Fruit fly (Drosophila melanogaster) whole organism, embryonic: ENCODE results near the gene CG8509.

Source experiments
- BEAF-32 ChIP-seq: fragments of 200-800 bp; sonication (Bioruptor generic); optimal IDR thresholded peaks from 3 replicates; lab custom pipeline; 2017; ENCODE audit warnings: missing biosample characterization, missing genetic modification characterization, mild to moderate bottlenecking, moderate library complexity, missing genetic modification reagents
- Bdp1 ChIP-seq: fragments of 200-800 bp; sonication (Bioruptor generic); optimal IDR thresholded peaks from 3 replicates; lab custom pipeline; 2016; ENCODE audit warnings: missing biosample characterization, missing genetic modification characterization
- CG10321 ChIP-seq: fragments of 200-800 bp; sonication (Bioruptor generic); IDR thresholded peaks from 2 replicates; pipeline ENCODE4 v1.3.6; 2022; ENCODE audit warnings: missing biosample characterization, missing genetic modification characterization
- CG10565 ChIP-seq: fragments of 200-800 bp; sonication (Bioruptor generic); optimal IDR thresholded peaks from 3 replicates; lab custom pipeline; 2016; ENCODE audit warnings: missing biosample characterization, mild to moderate bottlenecking, missing genetic modification characterization
- CG10654 ChIP-seq: fragments of 200-800 bp; sonication (Bioruptor generic); optimal IDR thresholded peaks from 2 replicates; lab custom pipeline; 2016; ENCODE audit warnings: missing biosample characterization, missing genetic modification characterization
- CG10959 ChIP-seq: fragments of 200-800 bp; sonication (Bioruptor generic); IDR thresholded peaks from 2 replicates; pipeline ENCODE4 v1.3.6; 2022; ENCODE audit warnings: missing biosample characterization, missing genetic modification characterization
- CG15601 ChIP-seq: fragments of 200-800 bp; sonication (Bioruptor generic); optimal IDR thresholded peaks from 3 replicates; lab custom pipeline; 2019; ENCODE audit warnings: missing biosample characterization, mild to moderate bottlenecking, missing genetic modification characterization, moderate library complexity
- CG17328 ChIP-seq: fragments of 200-800 bp; sonication (Bioruptor generic); IDR thresholded peaks from 2 replicates; pipeline ENCODE4 v1.3.6; 2022; ENCODE audit warnings: missing biosample characterization, missing genetic modification characterization
- CG17361 ChIP-seq: fragments of 200-800 bp; sonication (Bioruptor generic); IDR thresholded peaks from 3 replicates; pipeline ENCODE4 v1.3.6; 2022; ENCODE audit warnings: missing biosample characterization, missing genetic modification characterization
- CG1832 ChIP-seq: fragments of 200-800 bp; sonication (Bioruptor generic); optimal IDR thresholded peaks from 2 replicates; lab custom pipeline; 2017; ENCODE audit warnings: missing biosample characterization, mild to moderate bottlenecking, missing genetic modification characterization, inconsistent platforms
- CG2120 ChIP-seq: fragments of 200-800 bp; sonication (Bioruptor generic); optimal IDR thresholded peaks from 3 replicates; lab custom pipeline; 2016; ENCODE audit warnings: missing biosample characterization, missing genetic modification characterization
- CG2875 ChIP-seq: fragments of 200-800 bp; sonication (Bioruptor generic); optimal IDR thresholded peaks from 2 replicates; lab custom pipeline; 2017; ENCODE audit warnings: missing biosample characterization, mild to moderate bottlenecking, missing genetic modification characterization, missing genetic modification reagents
- CG31388 ChIP-seq: fragments of 200-800 bp; sonication (Bioruptor generic); optimal IDR thresholded peaks from 2 replicates; lab custom pipeline; 2016; ENCODE audit warnings: missing biosample characterization, missing genetic modification characterization
- CG33213 ChIP-seq: fragments of 200-800 bp; sonication (Bioruptor generic); optimal IDR thresholded peaks from 3 replicates; lab custom pipeline; 2016; ENCODE audit warnings: missing biosample characterization, missing genetic modification characterization
- CG34422 ChIP-seq: fragments of 200-800 bp; sonication (Bioruptor generic); IDR thresholded peaks from 3 replicates; pipeline ENCODE4 v1.3.6; 2022; ENCODE audit warnings: missing biosample characterization, missing genetic modification characterization
- CG3838 ChIP-seq: fragments of 200-800 bp; sonication (Bioruptor generic); optimal IDR thresholded peaks from 3 replicates; lab custom pipeline; 2016; ENCODE audit warnings: missing biosample characterization, missing genetic modification characterization
- CG4854 ChIP-seq: fragments of 200-800 bp; sonication (Bioruptor generic); optimal IDR thresholded peaks from 2 replicates; lab custom pipeline; 2016; ENCODE audit warnings: missing biosample characterization, missing genetic modification characterization, inconsistent platforms
- CG6654 ChIP-seq: fragments of 200-800 bp; sonication (Bioruptor generic); optimal IDR thresholded peaks from 2 replicates; lab custom pipeline; 2017; ENCODE audit warnings: missing biosample characterization, mild to moderate bottlenecking, missing genetic modification characterization
- CG6689 ChIP-seq: fragments of 200-800 bp; sonication (Bioruptor generic); IDR thresholded peaks from 2 replicates; pipeline ENCODE4 v1.3.6; 2022; ENCODE audit warnings: missing biosample characterization, missing genetic modification characterization
- Chrac-16 ChIP-seq: fragments of 200-800 bp; sonication (Bioruptor generic); optimal IDR thresholded peaks from 3 replicates; lab custom pipeline; 2016; ENCODE audit warnings: missing biosample characterization, missing genetic modification characterization
- CoRest ChIP-seq: fragments of 200-800 bp; sonication (Bioruptor generic); optimal IDR thresholded peaks from 3 replicates; lab custom pipeline; 2018; ENCODE audit warnings: missing biosample characterization, mild to moderate bottlenecking, missing genetic modification characterization, moderate library complexity
- Doc2 ChIP-seq: fragments of 200-800 bp; sonication (Bioruptor generic); IDR thresholded peaks from 2 replicates; pipeline ENCODE4 v1.3.6; 2022; ENCODE audit warnings: missing biosample characterization, missing genetic modification characterization
- Fer3 ChIP-seq: fragments of 200-800 bp; sonication (Bioruptor generic); optimal IDR thresholded peaks from 2 replicates; lab custom pipeline; 2018; ENCODE audit warnings: missing biosample characterization, mild to moderate bottlenecking, missing genetic modification characterization, moderate library complexity
- Hmx ChIP-seq: fragments of 200-800 bp; sonication (Bioruptor generic); optimal IDR thresholded peaks from 2 replicates; lab custom pipeline; 2016; ENCODE audit warnings: missing biosample characterization, missing genetic modification characterization
- Hr39 ChIP-seq: fragments of >200 bp; optimal IDR thresholded peaks from 2 replicates; lab custom pipeline; 2017
- Hr78 ChIP-seq, 2 experiments: fragments of 200-800 bp in 1 of 2; fragments of >200 bp in 1 of 2; sonication (Bioruptor generic) in 1 of 2; optimal IDR thresholded peaks; 2 replicates each; lab custom pipeline; 2017 to 2019; ENCODE audit warnings: missing biosample characterization in 2 of 2, missing genetic modification characterization in 2 of 2, mild to moderate bottlenecking in 1 of 2, moderate library complexity in 1 of 2
- Hsf ChIP-seq: fragments of 200-800 bp; sonication (Bioruptor generic); optimal IDR thresholded peaks from 3 replicates; lab custom pipeline; 2016; ENCODE audit warnings: missing biosample characterization, missing genetic modification characterization
- Lhr ChIP-seq: fragments of 200-800 bp; sonication (Bioruptor generic); optimal IDR thresholded peaks from 3 replicates; lab custom pipeline; 2017; ENCODE audit warnings: mild to moderate bottlenecking, missing biosample characterization, missing genetic modification reagents, missing genetic modification characterization
- Mad ChIP-seq: fragments of 200-800 bp; sonication (Bioruptor generic); optimal IDR thresholded peaks from 2 replicates; lab custom pipeline; 2016; ENCODE audit warnings: missing biosample characterization, missing genetic modification characterization
- Med ChIP-seq: fragments of 200-800 bp; sonication (Bioruptor generic); peaks from one replicate; lab custom pipeline; 2016; ENCODE audit warnings: missing biosample characterization, missing genetic modification characterization, mild to moderate bottlenecking, inconsistent platforms, moderate library complexity
- NC2α ChIP-seq: fragments of 200-800 bp; sonication (Bioruptor generic); optimal IDR thresholded peaks from 2 replicates; lab custom pipeline; 2016; ENCODE audit warnings: missing biosample characterization, missing genetic modification characterization
- Scr ChIP-seq: fragments of 200-800 bp; sonication (Bioruptor generic); IDR thresholded peaks from 2 replicates; pipeline ENCODE4 v1.3.6; 2022; ENCODE audit warnings: missing biosample characterization, missing genetic modification characterization; ENCODE audit not compliant: partially characterized antibody
- Side ChIP-seq: fragments of 200-800 bp; sonication (Bioruptor generic); optimal IDR thresholded peaks from 2 replicates; lab custom pipeline; 2016; ENCODE audit warnings: missing biosample characterization, missing genetic modification characterization
- Spps ChIP-seq: fragments of 200-800 bp; sonication (Bioruptor generic); optimal IDR thresholded peaks from 2 replicates; lab custom pipeline; 2018; ENCODE audit warnings: missing biosample characterization, mild to moderate bottlenecking, missing genetic modification characterization
- crp ChIP-seq, 2 experiments: fragments of 200-800 bp; sonication (Bioruptor generic); optimal IDR thresholded peaks; 2 replicates in 1 of 2; 3 replicates in 1 of 2; lab custom pipeline; 2017; ENCODE audit warnings: missing biosample characterization in 2 of 2, missing genetic modification characterization in 2 of 2, mild to moderate bottlenecking in 1 of 2, moderate library complexity in 1 of 2
- exex ChIP-seq: fragments of 200-800 bp; sonication (Bioruptor generic); optimal IDR thresholded peaks from 4 replicates; lab custom pipeline; 2018; ENCODE audit warnings: missing biosample characterization, mild to moderate bottlenecking, missing genetic modification characterization, moderate library complexity
- gsb-n ChIP-seq: fragments of 200-800 bp; sonication (Bioruptor generic); optimal IDR thresholded peaks from 3 replicates; lab custom pipeline; 2018; ENCODE audit warnings: missing biosample characterization, mild to moderate bottlenecking, missing genetic modification characterization
- inv ChIP-seq: fragments of 200-800 bp; sonication (Bioruptor generic); IDR thresholded peaks from 2 replicates; pipeline ENCODE4 v1.3.6; 2022; ENCODE audit warnings: missing biosample characterization, missing genetic modification characterization; ENCODE audit not compliant: partially characterized antibody
- knrl ChIP-seq: fragments of 200-800 bp; sonication (Bioruptor generic); IDR thresholded peaks from 3 replicates; pipeline ENCODE4 v1.3.6; 2022; ENCODE audit warnings: missing biosample characterization, missing genetic modification characterization; ENCODE audit not compliant: partially characterized antibody
- lbe ChIP-seq: fragments of 200-800 bp; sonication (Bioruptor generic); optimal IDR thresholded peaks from 2 replicates; lab custom pipeline; 2016; ENCODE audit warnings: missing biosample characterization, mild to moderate bottlenecking, missing genetic modification characterization
- mirr ChIP-seq: fragments of 200-800 bp; sonication (Bioruptor generic); optimal IDR thresholded peaks from 3 replicates; lab custom pipeline; 2018; ENCODE audit warnings: missing biosample characterization, mild to moderate bottlenecking, missing genetic modification characterization
- pan ChIP-seq, 4 experiments: fragments of >200 bp in 3 of 4; fragments of 200-800 bp in 1 of 4; sonication (Bioruptor generic) in 1 of 4; optimal IDR thresholded peaks in 3 of 4; IDR thresholded peaks in 1 of 4; 2 replicates each; pipeline versions ENCODE4 v1.3.6 to Lab custom; 2017 to 2022; ENCODE audit warnings: missing biosample characterization in 2 of 4, missing genetic modification characterization in 2 of 4, mixed read lengths in 1 of 4
- psq ChIP-seq: fragments of 200-800 bp; sonication (Bioruptor generic); optimal IDR thresholded peaks from 2 replicates; lab custom pipeline; 2017; ENCODE audit warnings: missing biosample characterization, missing genetic modification characterization
- rib ChIP-seq: fragments of 200-800 bp; sonication (Bioruptor generic); IDR thresholded peaks from 2 replicates; pipeline ENCODE4 v1.3.6; 2022; ENCODE audit warnings: missing biosample characterization, missing genetic modification characterization
- slbo ChIP-seq: fragments of 200-800 bp; sonication (Bioruptor generic); IDR thresholded peaks from 2 replicates; pipeline ENCODE4 v1.3.6; 2022; ENCODE audit warnings: missing biosample characterization, missing genetic modification characterization
- slp2 ChIP-seq: fragments of 200-800 bp; sonication (Bioruptor generic); optimal IDR thresholded peaks from 2 replicates; lab custom pipeline; 2016; ENCODE audit warnings: missing biosample characterization, missing genetic modification characterization
- sna ChIP-seq: fragments of 200-800 bp; sonication (Bioruptor generic); IDR thresholded peaks from 2 replicates; pipeline ENCODE4 v1.3.6; 2022; ENCODE audit warnings: missing biosample characterization, missing genetic modification characterization; ENCODE audit not compliant: partially characterized antibody
- sob ChIP-seq: fragments of 200-800 bp; sonication (Bioruptor generic); IDR thresholded peaks from 2 replicates; pipeline ENCODE4 v1.3.6; 2022; ENCODE audit warnings: missing biosample characterization, missing genetic modification characterization
- stwl ChIP-seq: fragments of 200-800 bp; sonication (Bioruptor generic); optimal IDR thresholded peaks from 3 replicates; lab custom pipeline; 2018; ENCODE audit warnings: missing biosample characterization, mild to moderate bottlenecking, missing genetic modification characterization, moderate library complexity
- tio ChIP-seq: fragments of 200-800 bp; sonication (Bioruptor generic); optimal IDR thresholded peaks from 2 replicates; lab custom pipeline; 2017; ENCODE audit warnings: missing biosample characterization, missing genetic modification characterization, inconsistent platforms
- twi ChIP-seq: fragments of 200-800 bp; optimal IDR thresholded peaks from 2 replicates; lab custom pipeline; 2019; ENCODE audit warnings: missing biosample characterization, mild to moderate bottlenecking, missing genetic modification characterization, moderate library complexity

Gene CG8509

dm6 chrX:15762723-15763122 is 46.6 kb upstream of the CG8509 start, which contains the start of gene Polr3A (continued):
- no peak for TF ChIP-seq lbe
- no peak for TF ChIP-seq Chrac-16 (GFP tag; lab: Kevin White, UChicago)
- peak; percentile 18 for TF ChIP-seq Med (GFP tag; lab: Kevin White, UChicago)
- no peak for TF ChIP-seq slp2 (GFP tag; lab: Kevin White, UChicago)
- no peak for TF ChIP-seq CG3838 (GFP tag; lab: Kevin White, UChicago)
- TF ChIP-seq stwl (tag; lab: Kevin White, UChicago) = peak; percentile 48
- TF ChIP-seq CG10959 (GFP tag; lab: Robert Waterston, UW) = no peak
- TF ChIP-seq CG17328 (GFP tag; lab: Robert Waterston, UW) = no peak
- peak; percentile 57 for TF ChIP-seq knrl (GFP tag; lab: Robert Waterston, UW)
- no peak for TF ChIP-seq CG17361 (GFP tag; lab: Robert Waterston, UW)
- TF ChIP-seq Spps (tag; lab: Kevin White, UChicago) = no peak
- no peak for TF ChIP-seq Lhr
- TF ChIP-seq Side (GFP tag; lab: Kevin White, UChicago) = no peak
- no peak for TF ChIP-seq exex
- TF ChIP-seq CG10321 = no peak
- TF ChIP-seq sna (GFP tag; lab: Robert Waterston, UW) = no peak
- no peak for TF ChIP-seq Hmx
- TF ChIP-seq CG4854 (GFP tag; lab: Kevin White, UChicago) = no peak
- no peak for TF ChIP-seq rib (GFP tag; lab: Robert Waterston, UW)
- TF ChIP-seq CG10565 = no peak
- TF ChIP-seq CG33213 (GFP tag; lab: Kevin White, UChicago) = no peak
- TF ChIP-seq Hr78 (GFP tag; optimal IDR thresholded peaks at IDR 0.05; lab: Kevin White, UChicago) = no peak
- no peak for TF ChIP-seq CG2120
- no peak for TF ChIP-seq gsb-n (tag; lab: Kevin White, UChicago)
- TF ChIP-seq tio (GFP tag; lab: Kevin White, UChicago) = no peak
- no peak for TF ChIP-seq Hr39 (lab: Kevin White, UChicago)
- no peak for TF ChIP-seq CG15601 (tag; lab: Kevin White, UChicago)
- TF ChIP-seq CG31388 (GFP tag; lab: Kevin White, UChicago) = no peak
- TF ChIP-seq CoRest (tag; lab: Kevin White, UChicago) = no peak
- no peak for TF ChIP-seq Mad
- TF ChIP-seq twi = no peak
- no peak for TF ChIP-seq CG1832 (GFP tag; lab: Kevin White, UChicago)
- TF ChIP-seq CG2875 (GFP tag; lab: Kevin White, UChicago) = no peak
- no peak for TF ChIP-seq Hsf (GFP tag; lab: Kevin White, UChicago)
- TF ChIP-seq NC2α (GFP tag; lab: Kevin White, UChicago) = no peak
- TF ChIP-seq Doc2 (GFP tag; lab: Robert Waterston, UW) = no peak
- no peak for TF ChIP-seq CG6654
- peak; percentile 62 for TF ChIP-seq Scr (GFP tag; lab: Robert Waterston, UW)
- TF ChIP-seq crp (GFP tag; optimal IDR thresholded peaks at IDR 0.05; lab: Kevin White, UChicago) = no peak
- peak; percentile 36; the same call in 1 of the 3 replicates for TF ChIP-seq CG34422 (GFP tag; lab: Robert Waterston, UW)
- no peak for TF ChIP-seq Fer3 (tag; lab: Kevin White, UChicago)
- TF ChIP-seq BEAF-32 = peak; percentile 66
- TF ChIP-seq sob = no peak
- TF ChIP-seq slbo (GFP tag; lab: Robert Waterston, UW) = no peak
- TF ChIP-seq pan (optimal IDR thresholded peaks at IDR 0.05; lab: Kevin White, UChicago) = no peak
- TF ChIP-seq pan (GFP tag; optimal IDR thresholded peaks at IDR 0.05 in 1 of 2, IDR thresholded peaks at IDR 0.05 in 1 of 2) = no peak
- TF ChIP-seq psq (GFP tag; lab: Kevin White, UChicago) = no peak
- no peak for TF ChIP-seq CG10654 (GFP tag; lab: Kevin White, UChicago)
- TF ChIP-seq mirr (GFP tag; lab: Kevin White, UChicago) = no peak
- TF ChIP-seq Bdp1 (GFP tag; lab: Kevin White, UChicago) = no peak
- no peak for TF ChIP-seq CG6689 (GFP tag; lab: Robert Waterston, UW)
- peak; percentile 31; the same call in 1 of the 2 replicates for TF ChIP-seq inv (GFP tag; lab: Robert Waterston, UW)
